Fruit fly (Drosophila melanogaster) whole organism, pupa: ENCODE results near the gene Anp.

ENCODE experiments used
- CG10348 ChIP-seq: fragments of 200-800 bp; sonication (Bioruptor generic); IDR thresholded peaks from 2 replicates; pipeline ENCODE4 v1.3.6; 2022; ENCODE audit warnings: missing biosample characterization, missing genetic modification characterization
- CG12605 ChIP-seq: fragments of 200-800 bp; sonication (Bioruptor generic); IDR thresholded peaks from 2 replicates; pipeline ENCODE4 v1.3.6; 2022; ENCODE audit warnings: missing biosample characterization, missing genetic modification characterization
- CG13204 ChIP-seq: fragments of 200-800 bp; sonication (Bioruptor generic); optimal IDR thresholded peaks from 2 replicates; lab custom pipeline; 2018; ENCODE audit warnings: missing biosample characterization, mild to moderate bottlenecking, missing genetic modification characterization, moderate library complexity
- CG14655 ChIP-seq: fragments of 200-800 bp; sonication (Bioruptor generic); optimal IDR thresholded peaks from 3 replicates; lab custom pipeline; 2017; ENCODE audit warnings: mild to moderate bottlenecking, missing biosample characterization, missing genetic modification reagents, missing genetic modification characterization
- CG15710 ChIP-seq: fragments of 200-800 bp; sonication (Bioruptor generic); optimal IDR thresholded peaks from 2 replicates; lab custom pipeline; 2018; ENCODE audit warnings: missing biosample characterization, mild to moderate bottlenecking, missing genetic modification characterization, moderate library complexity
- CG17806 ChIP-seq: fragments of 200-800 bp; sonication (Bioruptor generic); optimal IDR thresholded peaks from 2 replicates; lab custom pipeline; 2018; ENCODE audit warnings: missing biosample characterization, mild to moderate bottlenecking, missing genetic modification characterization, moderate library complexity
- CG32121 ChIP-seq: fragments of 200-800 bp; sonication (Bioruptor generic); IDR thresholded peaks from 2 replicates; pipeline ENCODE4 v1.3.6; 2022; ENCODE audit warnings: missing biosample characterization, missing genetic modification characterization
- CG34367 ChIP-seq: fragments of 200-800 bp; sonication (Bioruptor generic); optimal IDR thresholded peaks from 2 replicates; lab custom pipeline; 2018; ENCODE audit warnings: missing biosample characterization, mild to moderate bottlenecking, missing genetic modification characterization
- CG4496 ChIP-seq: fragments of 200-800 bp; sonication (Bioruptor generic); IDR thresholded peaks from 3 replicates; pipeline ENCODE4 v1.3.6; 2022; ENCODE audit warnings: missing biosample characterization, missing genetic modification characterization
- CG8159 ChIP-seq: fragments of 200-800 bp; sonication (Bioruptor generic); optimal IDR thresholded peaks from 3 replicates; lab custom pipeline; 2018; ENCODE audit warnings: missing biosample characterization, mild to moderate bottlenecking, missing genetic modification characterization, moderate library complexity
- CG8301 ChIP-seq: fragments of 200-800 bp; sonication (Bioruptor generic); optimal IDR thresholded peaks from 2 replicates; lab custom pipeline; 2018; ENCODE audit warnings: missing biosample characterization, mild to moderate bottlenecking, missing genetic modification characterization
- CG9948 ChIP-seq: fragments of 200-800 bp; sonication (Bioruptor generic); optimal IDR thresholded peaks from 2 replicates; lab custom pipeline; 2018; ENCODE audit warnings: missing biosample characterization, mild to moderate bottlenecking, missing genetic modification characterization, moderate library complexity
- D1 ChIP-seq: fragments of 200-800 bp; sonication (Bioruptor generic); optimal IDR thresholded peaks from 2 replicates; lab custom pipeline; 2018; ENCODE audit warnings: missing biosample characterization, mild to moderate bottlenecking, missing genetic modification characterization, moderate library complexity
- EcR ChIP-seq: fragments of 200-800 bp; sonication (Bioruptor generic); optimal IDR thresholded peaks from 3 replicates; lab custom pipeline; 2019; ENCODE audit warnings: missing biosample characterization, missing genetic modification characterization, mild to moderate bottlenecking, moderate library complexity, missing genetic modification reagents
- Ets98B ChIP-seq: fragments of 200-800 bp; sonication (Bioruptor generic); IDR thresholded peaks from 2 replicates; pipeline ENCODE4 v1.3.6; 2022; ENCODE audit warnings: missing biosample characterization, missing genetic modification characterization
- Pif1A ChIP-seq: fragments of 200-800 bp; sonication (Bioruptor generic); optimal IDR thresholded peaks from 3 replicates; lab custom pipeline; 2016; ENCODE audit warnings: missing biosample characterization, missing genetic modification characterization
- Pif1B ChIP-seq: fragments of 200-800 bp; sonication (Bioruptor generic); optimal IDR thresholded peaks from 3 replicates; lab custom pipeline; 2016; ENCODE audit warnings: missing biosample characterization, missing genetic modification characterization
- Snoo ChIP-seq: fragments of 200-800 bp; sonication (Bioruptor generic); optimal IDR thresholded peaks from 3 replicates; lab custom pipeline; 2017; ENCODE audit warnings: missing biosample characterization, mild to moderate bottlenecking, missing genetic modification characterization, inconsistent platforms
- fd96Ca ChIP-seq: fragments of 200-800 bp; sonication (Bioruptor generic); IDR thresholded peaks from 3 replicates; pipeline ENCODE4 v1.3.6; 2022; ENCODE audit warnings: missing biosample characterization, missing genetic modification characterization
- gl ChIP-seq: fragments of 200-800 bp; sonication (Bioruptor generic); optimal IDR thresholded peaks from 2 replicates; lab custom pipeline; 2018; ENCODE audit warnings: missing biosample characterization, mild to moderate bottlenecking, missing genetic modification characterization
- rn ChIP-seq: fragments of 200-800 bp; sonication (Bioruptor generic); IDR thresholded peaks from 2 replicates; pipeline ENCODE4 v1.3.6; 2022; ENCODE audit warnings: missing biosample characterization, missing genetic modification characterization

Gene Anp

dm6 chr3R:30209648-30210047 is at the start of gene Anp:
TSS of gene Anp (plus strand) at chr3R:30209948.
- TF ChIP-seq CG10348 (GFP tag; lab: Robert Waterston, UW): no peak
- TF ChIP-seq Snoo (tag; lab: Kevin White, UChicago): no peak
- TF ChIP-seq CG34367 (tag; lab: Kevin White, UChicago): no peak

- TF ChIP-seq Ets98B (GFP tag; lab: Robert Waterston, UW) (peak; percentile 59; the same call in 1 of the 2 replicates), fd96Ca (0 out of 3 replicates have a peak, but pooled peaks have one; percentile 27), Snoo (tag; lab: Kevin White, UChicago) (no peak), CG4496 (peak; percentile 76), CG14655 (GFP tag; lab: Kevin White, UChicago) (peak; percentile 33), Pif1B (GFP tag; lab: Kevin White, UChicago) (peak; percentile 30), CG17806 (tag; lab: Kevin White, UChicago) (no peak), EcR (GFP tag; lab: Kevin White, UChicago) (no peak), CG12605 (peak; percentile 24; the same call in 1 of the 2 replicates), CG32121 (peak; percentile 46), CG13204 (GFP tag; lab: Kevin White, UChicago) (peak; percentile 36), CG15710 (no peak), Pif1A (peak; percentile 38), CG8159 (tag; lab: Kevin White, UChicago) (no peak)
Observed at dm6 chr3R:30160312-30160942, 49.3 kb upstream of the Anp start, which contains the start of gene CG11498. TSS of gene CG11498 (minus strand) at chr3R:30160473.

- no peak for TF ChIP-seq CG4496
- peak; percentile 32; the same call in 1 of the 2 replicates for TF ChIP-seq Ets98B (GFP tag; lab: Robert Waterston, UW)
Observed at dm6 chr3R:30163228-30163627, 46.5 kb upstream of the Anp start.

dm6 chr3R:30164162-30164561 is 45.6 kb upstream of the Anp start:
- TF ChIP-seq CG10348 (GFP tag; lab: Robert Waterston, UW): no peak
- peak; percentile 5 for TF ChIP-seq CG9948 (tag; lab: Kevin White, UChicago)
- TF ChIP-seq EcR (GFP tag; lab: Kevin White, UChicago): no peak
- TF ChIP-seq CG13204 (GFP tag; lab: Kevin White, UChicago): no peak
- peak; percentile 59; the same call in 1 of the 2 replicates for TF ChIP-seq rn
- TF ChIP-seq CG12605: peak; percentile 70
- TF ChIP-seq CG8159 (tag; lab: Kevin White, UChicago): no peak
- TF ChIP-seq CG4496: peak; percentile 88
- peak; percentile 87 for TF ChIP-seq Ets98B (GFP tag; lab: Robert Waterston, UW)
- TF ChIP-seq Pif1B (GFP tag; lab: Kevin White, UChicago): peak; percentile 57
- TF ChIP-seq Pif1A: peak; percentile 46
- TF ChIP-seq CG17806 (tag; lab: Kevin White, UChicago): peak; percentile 32
- no peak for TF ChIP-seq D1 (tag; lab: Kevin White, UChicago)
- no peak for TF ChIP-seq CG34367 (tag; lab: Kevin White, UChicago)
- TF ChIP-seq Snoo (tag; lab: Kevin White, UChicago): peak; percentile 12
- TF ChIP-seq gl (tag; lab: Kevin White, UChicago): no peak
- no peak for TF ChIP-seq CG15710
- peak; percentile 72 for TF ChIP-seq CG8301
- peak; percentile 92 for TF ChIP-seq CG32121
- peak; percentile 77 for TF ChIP-seq CG14655 (GFP tag; lab: Kevin White, UChicago)
- TF ChIP-seq fd96Ca: peak; percentile 85
- TF ChIP-seq, all 21 proteins: peak for 13

- TF ChIP-seq CG15710: no peak
- no peak for TF ChIP-seq D1 (tag; lab: Kevin White, UChicago)
- TF ChIP-seq CG13204 (GFP tag; lab: Kevin White, UChicago): no peak
- no peak for TF ChIP-seq CG8301
- TF ChIP-seq CG32121: no peak
Observed at dm6 chr3R:30166159-30166784, 43.5 kb upstream of the Anp start, which contains the start of gene VhaAC45RP. TSS of gene VhaAC45RP (minus strand) at chr3R:30166419.

- TF ChIP-seq CG8159 (tag; lab: Kevin White, UChicago) (peak; percentile 72), CG9948 (tag; lab: Kevin White, UChicago) (peak; percentile 72), CG13204 (GFP tag; lab: Kevin White, UChicago) (no peak), CG34367 (tag; lab: Kevin White, UChicago) (peak; percentile 67), Pif1A (peak; percentile 86), CG4496 (peak; percentile 96), CG15710 (peak; percentile 70), D1 (tag; lab: Kevin White, UChicago) (peak; percentile 13), Ets98B (GFP tag; lab: Robert Waterston, UW) (peak; percentile 95), CG14655 (GFP tag; lab: Kevin White, UChicago) (peak; percentile 86), CG8301 (peak; percentile 80), rn (peak; percentile 91), fd96Ca (peak; percentile 92), EcR (GFP tag; lab: Kevin White, UChicago) (peak; percentile 27), Pif1B (GFP tag; lab: Kevin White, UChicago) (peak; percentile 87), CG32121 (peak; percentile 93), gl (tag; lab: Kevin White, UChicago) (peak; percentile 21), Snoo (tag; lab: Kevin White, UChicago) (peak; percentile 81), CG12605 (peak; percentile 90), CG10348 (GFP tag; lab: Robert Waterston, UW) (peak; percentile 59), CG17806 (tag; lab: Kevin White, UChicago) (peak; percentile 73)
Observed at dm6 chr3R:30170671-30171667, 38.8 kb upstream of the Anp start, which contains the start of gene Rsod. TSS of gene Rsod (minus strand) at chr3R:30171207.
